Worm (Caenorhabditis elegans) whole organism, L4/young adult: ENCODE data around the gene T05C12.4.

ENCODE experiments used
- dao-5 ChIP-seq: sonication (generic microtip); optimal IDR thresholded peaks from 2 replicates; lab custom pipeline; 2016; ENCODE audit warnings: missing genotype, missing genetic modification characterization, moderate library complexity, missing compliant biosample characterization
- him-1 ChIP-seq: sonication (generic microtip); optimal IDR thresholded peaks from 2 replicates; lab custom pipeline; 2016; ENCODE audit warnings: missing genotype, missing genetic modification reagents, missing genetic modification characterization, missing compliant biosample characterization

- no peak for TF ChIP-seq him-1 (tag; lab: Kevin White, UChicago)
- TF ChIP-seq dao-5 (tag; lab: Kevin White, UChicago) = no peak
These were observed 19.3 kb downstream of the T05C12.4 start for ce11 chrII:8160916-8161315.
